Worm (Caenorhabditis elegans): Measurements from ENCODE around the gene F38H4.3.
A peak's percentile ranks its signal among the peaks of the same experiment; 100 is the strongest.
"Not testable (repeated sequence)": the region's sequence is repeated elsewhere in the genome, so short reads cannot be mapped to it uniquely, and the experiment has no call there.

F38H4.3 gene

ce11 chrIV:11822454-11822853 lies 19.8 kb upstream of the F38H4.3 start (continued):
- TF ChIP-seq ZK185.1 (tag; optimal IDR thresholded peaks at IDR 0.05; ENCODE audit: poor library complexity, severe bottlenecking) (no peak), hmg-20 (GFP tag; IDR thresholded peaks at IDR 0.05) (no peak), tlf-1 (GFP tag; optimal IDR thresholded peaks at IDR 0.05) (peak; percentile 65), nhr-80 (tag; optimal IDR thresholded peaks at IDR 0.05) (no peak), dpl-1 (GFP tag; optimal IDR thresholded peaks at IDR 0.05) (peak; percentile 94), Y67H2A.10 (GFP tag; conservative IDR thresholded peaks at IDR 0.05) (no peak; the same call in 1 of the 2 replicates), egrh-3 (GFP tag; IDR thresholded peaks at IDR 0.05) (no peak), mxl-1 (tag; optimal IDR thresholded peaks at IDR 0.05) (no peak), nhr-90 (tag; optimal IDR thresholded peaks at IDR 0.05) (no peak), rpc-1 (optimal IDR thresholded peaks at IDR 0.05) (no peak), rpc-1 (tag; optimal IDR thresholded peaks at IDR 0.05) (no peak), lag-1 (GFP tag; IDR thresholded peaks at IDR 0.05) (no peak), pbrm-1 (GFP tag; IDR thresholded peaks at IDR 0.05) (peak; percentile 56; the same call in 1 of the 2 replicates), hlh-26 (GFP tag; conservative IDR thresholded peaks at IDR 0.05) (no peak), Y53G8AR.9 (GFP tag; conservative IDR thresholded peaks at IDR 0.05) (peak; percentile 8; the same call in 1 of the 2 replicates), madf-3 (GFP tag; IDR thresholded peaks at IDR 0.05) (peak; percentile 74; the same call in 1 of the 2 replicates), lin-35 (GFP tag; optimal IDR thresholded peaks at IDR 0.05) (peak in 2 of 3 experiments; percentile 42 to 61), chd-7 (tag; optimal IDR thresholded peaks at IDR 0.05) (no peak), ceh-91 (GFP tag; IDR thresholded peaks at IDR 0.05) (peak; percentile 96), mes-4 (tag; optimal IDR thresholded peaks at IDR 0.05) (no peak), ztf-18 (tag; optimal IDR thresholded peaks at IDR 0.05) (no peak), somi-1 (GFP tag; optimal IDR thresholded peaks at IDR 0.05) (no peak), ets-4 (GFP tag; optimal IDR thresholded peaks at IDR 0.05) (no peak), pha-4 (tag; optimal IDR thresholded peaks at IDR 0.05) (no peak)

- TF ChIP-seq egl-44 (GFP tag; IDR thresholded peaks at IDR 0.05); K11D2.4 (GFP tag; IDR thresholded peaks at IDR 0.05); ztf-3 (GFP tag; optimal IDR thresholded peaks at IDR 0.05): not testable (repeated sequence)
Observed at ce11 chrIV:11828012-11828411, 14.2 kb upstream of the F38H4.3 start, which contains the start of gene M117.6. Gene M117.6, minus strand, starts transcription at chrIV:11828112.

- TF ChIP-seq nfya-2 (GFP tag; IDR thresholded peaks at IDR 0.05), result no peak
Observed at ce11 chrIV:11833456-11833855, 8.8 kb upstream of the F38H4.3 start, which contains the start of gene M117.4. Gene M117.4, minus strand, starts transcription at chrIV:11833556.

- TF ChIP-seq snpc-1.3 (tag; optimal IDR thresholded peaks at IDR 0.05; ENCODE audit: insufficient read depth) (no peak), lin-35 (GFP tag; optimal IDR thresholded peaks at IDR 0.05) (no peak), F39B2.1 (GFP tag; IDR thresholded peaks at IDR 0.05) (no peak), lin-40 (tag; optimal IDR thresholded peaks at IDR 0.05) (no peak), let-607 (tag; optimal IDR thresholded peaks at IDR 0.05) (no peak), bed-2 (GFP tag; IDR thresholded peaks at IDR 0.05) (no peak), T26A5.8 (tag; optimal IDR thresholded peaks at IDR 0.05) (no peak), B0336.3 (GFP tag; IDR thresholded peaks at IDR 0.05) (no peak), mes-4 (tag; optimal IDR thresholded peaks at IDR 0.05) (no peak), repo-1 (tag; optimal IDR thresholded peaks at IDR 0.05) (no peak), K11D2.4 (GFP tag; IDR thresholded peaks at IDR 0.05) (no peak), pbrm-1 (GFP tag; IDR thresholded peaks at IDR 0.05) (no peak), cebp-1 (GFP tag; IDR thresholded peaks at IDR 0.05) (no peak), cebp-1 (tag; optimal IDR thresholded peaks at IDR 0.05) (no peak), chd-7 (tag; optimal IDR thresholded peaks at IDR 0.05) (no peak), ztf-28 (GFP tag; IDR thresholded peaks at IDR 0.05) (no peak)
Observed at ce11 chrIV:11838657-11839056, 3.6 kb upstream of the F38H4.3 start, which contains the start of gene fbxb-3. Gene fbxb-3, plus strand, starts transcription at chrIV:11838957.

All from whole organism, young adult.